Worm (Caenorhabditis elegans) whole organism, young adult: ENCODE data around the gene C27D6.1.

ENCODE experiments used
- K12H6.12 ChIP-seq: fragments of 200-800 bp; sonication (Bioruptor generic); optimal IDR thresholded peaks from 2 replicates; lab custom pipeline; 2018; ENCODE audit warnings: mild to moderate bottlenecking, missing genetic modification characterization, missing compliant biosample characterization
- lin-35 ChIP-seq, 3 experiments: fragments of 150-350 bp in 2 of 3; sonication (generic microtip) in 1 of 3; optimal IDR thresholded peaks; 2 replicates each; lab custom pipeline; 2014 to 2018; ENCODE audit warnings: missing biosample characterization in 3 of 3, missing genetic modification characterization in 3 of 3, missing genetic modification reagents in 3 of 3
- lin-54 ChIP-seq: fragments of 200-800 bp; sonication (Bioruptor generic); optimal IDR thresholded peaks from 2 replicates; lab custom pipeline; 2018; ENCODE audit warnings: mild to moderate bottlenecking, missing genetic modification characterization, missing compliant biosample characterization
- nfya-1 ChIP-seq: sonication (generic microtip); optimal IDR thresholded peaks from 2 replicates; lab custom pipeline; 2017; ENCODE audit warnings: antibody characterized with exemption, missing compliant biosample characterization, missing genetic modification characterization, borderline replicate concordance; ENCODE audit not compliant: insufficient read depth
- nhr-90 ChIP-seq: sonication (generic microtip); optimal IDR thresholded peaks from 2 replicates; lab custom pipeline; 2016; ENCODE audit warnings: missing genotype, mild to moderate bottlenecking, missing genetic modification characterization, missing compliant biosample characterization
- pbrm-1 ChIP-seq: fragments of 200-800 bp; sonication (Bioruptor generic); IDR thresholded peaks from 2 replicates; pipeline ENCODE4 v1.3.6; 2022; ENCODE audit warnings: missing genetic modification reagents, missing genetic modification characterization, missing compliant biosample characterization
- pha-4 ChIP-seq: fragments of 150-350 bp; sonication (generic microtip); optimal IDR thresholded peaks from 2 replicates; lab custom pipeline; 2014; ENCODE audit warnings: missing biosample characterization, missing genetic modification reagents, missing genetic modification characterization
- tbx-9 ChIP-seq: sonication (generic microtip); optimal IDR thresholded peaks from 2 replicates; lab custom pipeline; 2016; ENCODE audit warnings: borderline replicate concordance, missing genetic modification characterization, inconsistent platforms, missing compliant biosample characterization
- unc-62 ChIP-seq: fragments of 150-350 bp; optimal IDR thresholded peaks from 2 replicates; lab custom pipeline; 2014; ENCODE audit warnings: missing biosample characterization, missing genetic modification reagents, missing genetic modification characterization

DNA sequence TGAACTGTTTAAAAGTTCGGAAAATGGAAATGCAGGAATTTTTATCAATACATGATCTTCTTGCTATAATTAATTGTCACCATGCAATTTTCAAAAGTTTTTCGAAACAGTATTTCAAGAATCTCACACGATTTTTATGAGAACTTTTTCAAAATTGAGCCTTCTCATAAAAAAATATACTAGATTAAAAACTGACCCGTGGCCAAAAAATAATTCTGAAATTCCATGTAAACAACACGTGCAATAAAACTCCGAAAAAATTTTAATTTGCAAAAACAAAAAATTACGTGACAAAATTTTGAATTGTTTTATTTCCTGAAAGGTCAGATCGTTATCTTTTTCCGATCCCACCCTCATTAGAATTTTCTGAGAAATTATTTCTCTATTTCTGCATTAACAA lies 23.0 kb downstream of the C27D6.1 start, which contains the start of gene C34F11.5:
- no peak for TF ChIP-seq tbx-9
- no peak for TF ChIP-seq pha-4 (tag; lab: Kevin White, UChicago)
- TF ChIP-seq unc-62 (GFP tag; lab: Kevin White, UChicago), result no peak
- TF ChIP-seq nfya-1, result no peak
- no peak for TF ChIP-seq lin-54 (GFP tag; lab: Kevin White, UChicago)
- TF ChIP-seq K12H6.12 (tag; lab: Kevin White, UChicago), result no peak
- TF ChIP-seq pbrm-1, result no peak
- TF ChIP-seq nhr-90, result no peak
- TF ChIP-seq lin-35 (GFP tag; optimal IDR thresholded peaks at IDR 0.05; lab: Kevin White, UChicago), result no peak
